Fruit fly (Drosophila melanogaster): ENCODE measurements around the gene TrissinR.

TrissinR gene

dm6 chr2L:5799435-5800387 is 24.1 kb upstream of the TrissinR start, which contains the start of gene CG9171 (continued):
- TF ChIP-seq tll (GFP tag; optimal IDR thresholded peaks at IDR 0.05), result peak in 1 of 2 experiments; percentile 9
- no peak for TF ChIP-seq CG16815 (GFP tag; optimal IDR thresholded peaks at IDR 0.05)
- no peak for TF ChIP-seq CG17912 (GFP tag; optimal IDR thresholded peaks at IDR 0.05)
- no peak for TF ChIP-seq gcm (GFP tag; optimal IDR thresholded peaks at IDR 0.05)
- TF ChIP-seq CG14667 (GFP tag; IDR thresholded peaks at IDR 0.05), result no peak
- peak; percentile 49 for TF ChIP-seq lab (GFP tag; optimal IDR thresholded peaks at IDR 0.05)
- peak; percentile 74 for TF ChIP-seq Elba2 (GFP tag; optimal IDR thresholded peaks at IDR 0.05)
- TF ChIP-seq Scr (GFP tag; IDR thresholded peaks at IDR 0.05; ENCODE audit: partially characterized antibody), result peak; percentile 32; the same call in 1 of the 2 replicates
- TF ChIP-seq dati (GFP tag; IDR thresholded peaks at IDR 0.05), result no peak
- no peak for TF ChIP-seq HLH4C (GFP tag; IDR thresholded peaks at IDR 0.05; ENCODE audit: partially characterized antibody)
- TF ChIP-seq Kr (GFP tag; optimal IDR thresholded peaks at IDR 0.05), result no peak
- peak in 1 of 2 experiments; percentile 41 for TF ChIP-seq Eip74EF (GFP tag; optimal IDR thresholded peaks at IDR 0.05)
- no peak for TF ChIP-seq E2f1 (GFP tag; IDR thresholded peaks at IDR 0.05)
- no peak for TF ChIP-seq CG8281 (tag; optimal IDR thresholded peaks at IDR 0.05)
- peak; percentile 82 for TF ChIP-seq zf30C (GFP tag; optimal IDR thresholded peaks at IDR 0.05)
- peak; percentile 83 for TF ChIP-seq CG30020 (tag; optimal IDR thresholded peaks at IDR 0.05)
- peak; percentile 77 for TF ChIP-seq Ets65A (GFP tag)
- no peak for TF ChIP-seq HLH54F (GFP tag; optimal IDR thresholded peaks at IDR 0.05)
- TF ChIP-seq bigmax (GFP tag; optimal IDR thresholded peaks at IDR 0.05), result peak; percentile 33
- no peak for TF ChIP-seq chn (GFP tag; optimal IDR thresholded peaks at IDR 0.05)
- peak; percentile 34 for TF ChIP-seq stc (GFP tag; IDR thresholded peaks at IDR 0.05)
- peak; percentile 44 for TF ChIP-seq CG10543 (GFP tag; optimal IDR thresholded peaks at IDR 0.05)
- no peak for TF ChIP-seq repo (GFP tag; optimal IDR thresholded peaks at IDR 0.05)
- peak; percentile 11 for TF ChIP-seq CG9215 (GFP tag; IDR thresholded peaks at IDR 0.05)
- TF ChIP-seq cwo (GFP tag; optimal IDR thresholded peaks at IDR 0.05), result peak; percentile 7
- peak; percentile 28; the same call in 1 of the 3 replicates for TF ChIP-seq CG6791 (GFP tag; IDR thresholded peaks at IDR 0.05; ENCODE audit: partially characterized antibody)
- peak; percentile 64 for TF ChIP-seq CG3065 (GFP tag; optimal IDR thresholded peaks at IDR 0.05)
- peak; percentile 62 for TF ChIP-seq CG8290 (GFP tag; optimal IDR thresholded peaks at IDR 0.05)
- peak in 1 of 2 experiments; percentile 88 for TF ChIP-seq CG8290 (tag; optimal IDR thresholded peaks at IDR 0.05)
- TF ChIP-seq kay (GFP tag; optimal IDR thresholded peaks at IDR 0.05), result no peak
- TF ChIP-seq Atf6 (GFP tag; IDR thresholded peaks at IDR 0.05), result no peak
- no peak for TF ChIP-seq disco-r (GFP tag; optimal IDR thresholded peaks at IDR 0.05)
- TF ChIP-seq Opbp (GFP tag; IDR thresholded peaks at IDR 0.05; ENCODE audit: partially characterized antibody), result peak; percentile 51; the same call in 2 of the 3 replicates
- peak; percentile 88 for TF ChIP-seq row (GFP tag; IDR thresholded peaks at IDR 0.05)
- TF ChIP-seq CG16863 (GFP tag; optimal IDR thresholded peaks at IDR 0.05), result no peak
- no peak for TF ChIP-seq CG3838 (GFP tag; optimal IDR thresholded peaks at IDR 0.05)
- peak; percentile 28 for TF ChIP-seq ind (GFP tag; optimal IDR thresholded peaks at IDR 0.05)

- peak; percentile 26; the same call in 1 of the 2 replicates for TF ChIP-seq Ptx1 (GFP tag; IDR thresholded peaks at IDR 0.05)
- peak; percentile 54 for TF ChIP-seq Meics (GFP tag; optimal IDR thresholded peaks at IDR 0.05)
- no peak for TF ChIP-seq Ssrp (tag; optimal IDR thresholded peaks at IDR 0.05)
- peak; percentile 46 for TF ChIP-seq pita (GFP tag; optimal IDR thresholded peaks at IDR 0.05)
- no peak for TF ChIP-seq cad (GFP tag; optimal IDR thresholded peaks at IDR 0.05)
- TF ChIP-seq MBD-R2 (GFP tag; IDR thresholded peaks at IDR 0.05), result no peak
- TF ChIP-seq rib (GFP tag; IDR thresholded peaks at IDR 0.05), result no peak
- TF ChIP-seq CG17612 (GFP tag; IDR thresholded peaks at IDR 0.05), result no peak
- no peak for TF ChIP-seq CG17912 (GFP tag; optimal IDR thresholded peaks at IDR 0.05)
- TF ChIP-seq CG14014 (GFP tag; IDR thresholded peaks at IDR 0.05), result 0 out of 2 replicates have a peak, but pooled peaks have one; percentile 2
- TF ChIP-seq gem (tag; optimal IDR thresholded peaks at IDR 0.05), result peak; percentile 49
- TF ChIP-seq CG14667 (GFP tag; IDR thresholded peaks at IDR 0.05), result no peak
- TF ChIP-seq sob (GFP tag; IDR thresholded peaks at IDR 0.05), result no peak
- TF ChIP-seq Chrac-16 (GFP tag; optimal IDR thresholded peaks at IDR 0.05), result peak; percentile 13
- TF ChIP-seq CG9817 (tag; optimal IDR thresholded peaks at IDR 0.05), result peak; percentile 5
These were observed 23.4 kb upstream of the TrissinR start for dm6 chr2L:5800388-5800748.
